Fruit fly (Drosophila melanogaster) whole organism, embryonic: Measurements from ENCODE around the gene Mtr3.

ENCODE experiments used
- BtbVII ChIP-seq: fragments of 200-800 bp; sonication (Bioruptor generic); optimal IDR thresholded peaks from 3 replicates; lab custom pipeline; 2017; ENCODE audit warnings: missing biosample characterization, mild to moderate bottlenecking, missing genetic modification characterization
- CG10321 ChIP-seq: fragments of 200-800 bp; sonication (Bioruptor generic); IDR thresholded peaks from 2 replicates; pipeline ENCODE4 v1.3.6; 2022; ENCODE audit warnings: missing biosample characterization, missing genetic modification characterization
- CG10366 ChIP-seq: fragments of 200-800 bp; sonication (Bioruptor generic); IDR thresholded peaks from 2 replicates; pipeline ENCODE4 v1.3.6; 2022; ENCODE audit warnings: missing biosample characterization, missing genetic modification characterization
- CG10979 ChIP-seq: fragments of 200-800 bp; sonication (Bioruptor generic); optimal IDR thresholded peaks from 2 replicates; lab custom pipeline; 2018; ENCODE audit warnings: missing biosample characterization, mild to moderate bottlenecking, missing genetic modification characterization, moderate library complexity
- CG12104 ChIP-seq: fragments of 200-800 bp; sonication (Bioruptor generic); optimal IDR thresholded peaks from 3 replicates; lab custom pipeline; 2016; ENCODE audit warnings: missing biosample characterization, missing genetic modification characterization
- CG12659 ChIP-seq: fragments of 200-800 bp; sonication (Bioruptor generic); optimal IDR thresholded peaks from 3 replicates; lab custom pipeline; 2017; ENCODE audit warnings: mild to moderate bottlenecking, missing biosample characterization, missing genetic modification reagents, missing genetic modification characterization
- CG14014 ChIP-seq: fragments of 200-800 bp; sonication (Bioruptor generic); IDR thresholded peaks from 2 replicates; pipeline ENCODE4 v1.3.6; 2022; ENCODE audit warnings: missing biosample characterization, missing genetic modification characterization
- CG14710 ChIP-seq: fragments of 200-800 bp; sonication (Bioruptor generic); optimal IDR thresholded peaks from 3 replicates; lab custom pipeline; 2019; ENCODE audit warnings: missing biosample characterization, mild to moderate bottlenecking, missing genetic modification characterization, moderate library complexity
- CG14965 ChIP-seq: fragments of 200-800 bp; sonication (Bioruptor generic); optimal IDR thresholded peaks from 2 replicates; lab custom pipeline; 2016; ENCODE audit warnings: missing biosample characterization, missing genetic modification characterization, borderline replicate concordance
- CG17612 ChIP-seq: fragments of 200-800 bp; sonication (Bioruptor generic); IDR thresholded peaks from 2 replicates; pipeline ENCODE4 v1.3.6; 2022; ENCODE audit warnings: missing biosample characterization, missing genetic modification characterization
- CG17829 ChIP-seq: fragments of 200-800 bp; optimal IDR thresholded peaks from 2 replicates; lab custom pipeline; 2019; ENCODE audit warnings: missing biosample characterization, mild to moderate bottlenecking, missing genetic modification characterization, moderate library complexity
- CG17912 ChIP-seq: fragments of 200-800 bp; sonication (Bioruptor generic); optimal IDR thresholded peaks from 2 replicates; lab custom pipeline; 2018; ENCODE audit warnings: missing biosample characterization, mild to moderate bottlenecking, missing genetic modification characterization
- CG18011 ChIP-seq: fragments of 200-800 bp; sonication (Bioruptor generic); optimal IDR thresholded peaks from 2 replicates; lab custom pipeline; 2017; ENCODE audit warnings: missing biosample characterization, missing genetic modification characterization, mild to moderate bottlenecking, moderate library complexity, missing genotype
- CG30403 ChIP-seq: fragments of 200-800 bp; sonication (Bioruptor generic); optimal IDR thresholded peaks from 3 replicates; lab custom pipeline; 2016; ENCODE audit warnings: missing biosample characterization, missing genetic modification characterization
- CG3726 ChIP-seq: fragments of 200-800 bp; sonication (Bioruptor generic); IDR thresholded peaks from 3 replicates; pipeline ENCODE4, ENCODE4 v1.3.6; 2022; ENCODE audit warnings: missing biosample characterization, missing genetic modification characterization
- CG4328 ChIP-seq: fragments of 200-800 bp; sonication (Bioruptor generic); optimal IDR thresholded peaks from 3 replicates; lab custom pipeline; 2017; ENCODE audit warnings: missing biosample characterization, missing genetic modification reagents, missing genetic modification characterization
- CG6254 ChIP-seq: fragments of 200-800 bp; sonication (Bioruptor generic); optimal IDR thresholded peaks from 3 replicates; lab custom pipeline; 2017; ENCODE audit warnings: mild to moderate bottlenecking, missing biosample characterization, missing genetic modification reagents, missing genetic modification characterization
- CG6654 ChIP-seq: fragments of 200-800 bp; sonication (Bioruptor generic); optimal IDR thresholded peaks from 2 replicates; lab custom pipeline; 2017; ENCODE audit warnings: missing biosample characterization, mild to moderate bottlenecking, missing genetic modification characterization
- CG9797 ChIP-seq: fragments of 200-800 bp; sonication (Bioruptor generic); optimal IDR thresholded peaks from 3 replicates; lab custom pipeline; 2018; ENCODE audit warnings: missing biosample characterization, mild to moderate bottlenecking, missing genetic modification characterization
- D19A ChIP-seq: fragments of 200-800 bp; optimal IDR thresholded peaks from 3 replicates; lab custom pipeline; 2019; ENCODE audit warnings: missing biosample characterization, mild to moderate bottlenecking, missing genetic modification characterization, moderate library complexity
- ERR ChIP-seq: fragments of 200-800 bp; sonication (Bioruptor generic); optimal IDR thresholded peaks from 2 replicates; lab custom pipeline; 2016; ENCODE audit warnings: missing biosample characterization, missing genetic modification characterization
- Elba2 ChIP-seq: fragments of 200-800 bp; sonication (Bioruptor generic); optimal IDR thresholded peaks from 3 replicates; lab custom pipeline; 2016; ENCODE audit warnings: missing biosample characterization, missing genetic modification characterization
- Hsf ChIP-seq: fragments of 200-800 bp; sonication (Bioruptor generic); optimal IDR thresholded peaks from 3 replicates; lab custom pipeline; 2016; ENCODE audit warnings: missing biosample characterization, missing genetic modification characterization
- Meics ChIP-seq: fragments of 200-800 bp; sonication (Bioruptor generic); optimal IDR thresholded peaks from 2 replicates; lab custom pipeline; 2017; ENCODE audit warnings: missing biosample characterization, mild to moderate bottlenecking, missing genetic modification characterization
- NFAT ChIP-seq: fragments of 200-800 bp; sonication (Bioruptor generic); IDR thresholded peaks from 2 replicates; pipeline ENCODE4 v1.3.6; 2022; ENCODE audit warnings: missing biosample characterization, missing genetic modification characterization
- Scr ChIP-seq: fragments of 200-800 bp; sonication (Bioruptor generic); IDR thresholded peaks from 2 replicates; pipeline ENCODE4 v1.3.6; 2022; ENCODE audit warnings: missing biosample characterization, missing genetic modification characterization; ENCODE audit not compliant: partially characterized antibody
- YL-1 ChIP-seq: fragments of 200-800 bp; sonication (Bioruptor generic); optimal IDR thresholded peaks from 3 replicates; lab custom pipeline; 2017; ENCODE audit warnings: missing biosample characterization, mild to moderate bottlenecking, missing genetic modification characterization
- ci ChIP-seq: fragments of 200-800 bp; sonication (Bioruptor generic); IDR thresholded peaks from 3 replicates; pipeline ENCODE4 v1.3.6; 2022; ENCODE audit warnings: missing biosample characterization, missing genetic modification characterization
- esg ChIP-seq: fragments of 200-800 bp; sonication (Bioruptor generic); conservative IDR thresholded peaks from 2 replicates; pipeline ENCODE4 v1.3.6; 2022; ENCODE audit warnings: missing biosample characterization, missing genetic modification characterization
- exex ChIP-seq: fragments of 200-800 bp; sonication (Bioruptor generic); optimal IDR thresholded peaks from 4 replicates; lab custom pipeline; 2018; ENCODE audit warnings: missing biosample characterization, mild to moderate bottlenecking, missing genetic modification characterization, moderate library complexity
- fru ChIP-seq: fragments of >200 bp; optimal IDR thresholded peaks from 2 replicates; lab custom pipeline; 2017
- gcm ChIP-seq: fragments of 200-800 bp; sonication (Bioruptor generic); optimal IDR thresholded peaks from 2 replicates; lab custom pipeline; 2019; ENCODE audit warnings: missing biosample characterization, mild to moderate bottlenecking, missing genetic modification characterization, moderate library complexity
- hkb ChIP-seq, 2 experiments: fragments of 200-800 bp in 1 of 2; fragments of >200 bp in 1 of 2; sonication (Bioruptor generic) in 1 of 2; IDR thresholded peaks in 1 of 2; optimal IDR thresholded peaks in 1 of 2; 2 replicates each; pipeline versions ENCODE4 v1.3.6 to Lab custom; 2017 to 2022; ENCODE audit warnings: missing biosample characterization in 1 of 2, missing genetic modification characterization in 1 of 2
- kni ChIP-seq: fragments of 200-800 bp; sonication (Bioruptor generic); optimal IDR thresholded peaks from 3 replicates; lab custom pipeline; 2017; ENCODE audit warnings: mild to moderate bottlenecking, missing biosample characterization, missing genetic modification reagents, missing genetic modification characterization
- lilli ChIP-seq: fragments of 200-800 bp; sonication (Bioruptor generic); optimal IDR thresholded peaks from 3 replicates; lab custom pipeline; 2016; ENCODE audit warnings: missing biosample characterization, missing genetic modification characterization
- mirr ChIP-seq: fragments of 200-800 bp; sonication (Bioruptor generic); optimal IDR thresholded peaks from 3 replicates; lab custom pipeline; 2018; ENCODE audit warnings: missing biosample characterization, mild to moderate bottlenecking, missing genetic modification characterization
- mld ChIP-seq: fragments of 200-800 bp; sonication (Bioruptor generic); IDR thresholded peaks from 3 replicates; pipeline ENCODE4 v1.3.6; 2022; ENCODE audit warnings: missing biosample characterization, missing genetic modification characterization; ENCODE audit not compliant: partially characterized antibody
- oc ChIP-seq: fragments of 200-800 bp; sonication (Bioruptor generic); optimal IDR thresholded peaks from 2 replicates; lab custom pipeline; 2018; ENCODE audit warnings: missing biosample characterization, mild to moderate bottlenecking, missing genetic modification characterization, moderate library complexity
- pan ChIP-seq, 4 experiments: fragments of >200 bp in 3 of 4; fragments of 200-800 bp in 1 of 4; sonication (Bioruptor generic) in 1 of 4; optimal IDR thresholded peaks in 3 of 4; IDR thresholded peaks in 1 of 4; 2 replicates each; pipeline versions ENCODE4 v1.3.6 to Lab custom; 2017 to 2022; ENCODE audit warnings: missing biosample characterization in 2 of 4, missing genetic modification characterization in 2 of 4, mixed read lengths in 1 of 4
- phol ChIP-seq: fragments of 200-800 bp; sonication (Bioruptor generic); optimal IDR thresholded peaks from 3 replicates; lab custom pipeline; 2018; ENCODE audit warnings: missing biosample characterization, mild to moderate bottlenecking, missing genetic modification characterization, moderate library complexity
- pita ChIP-seq: fragments of 200-800 bp; sonication (Bioruptor generic); optimal IDR thresholded peaks from 2 replicates; lab custom pipeline; 2017; ENCODE audit warnings: missing biosample characterization, mild to moderate bottlenecking, missing genetic modification characterization
- pros ChIP-seq: fragments of 200-800 bp; sonication (Bioruptor generic); optimal IDR thresholded peaks from 3 replicates; lab custom pipeline; 2019; ENCODE audit warnings: missing biosample characterization, mild to moderate bottlenecking, missing genetic modification characterization, moderate library complexity
- schlank ChIP-seq: fragments of 200-800 bp; sonication (Bioruptor generic); optimal IDR thresholded peaks from 2 replicates; lab custom pipeline; 2018; ENCODE audit warnings: missing biosample characterization, mild to moderate bottlenecking, missing genetic modification characterization
- sim ChIP-seq: fragments of 200-800 bp; sonication (Bioruptor generic); IDR thresholded peaks from 2 replicates; pipeline ENCODE4 v1.3.6; 2022; ENCODE audit warnings: missing biosample characterization, missing genetic modification characterization
- sqz ChIP-seq: fragments of 200-800 bp; sonication (Bioruptor generic); optimal IDR thresholded peaks from 3 replicates; lab custom pipeline; 2018; ENCODE audit warnings: missing biosample characterization, mild to moderate bottlenecking, missing genetic modification characterization
- tup ChIP-seq: fragments of 200-800 bp; sonication (Bioruptor generic); optimal IDR thresholded peaks from 2 replicates; lab custom pipeline; 2016; ENCODE audit warnings: missing biosample characterization, mild to moderate bottlenecking, missing genetic modification characterization, moderate library complexity
- zen2 ChIP-seq: fragments of 200-800 bp; sonication (Bioruptor generic); IDR thresholded peaks from 3 replicates; pipeline ENCODE4 v1.3.6; 2022; ENCODE audit warnings: missing biosample characterization, missing genetic modification characterization; ENCODE audit not compliant: partially characterized antibody

Mtr3 gene

dm6 chr3L:19896892-19897684, 16.4 kb downstream of the Mtr3 start (continued):
- TF ChIP-seq CG14965 (GFP tag; lab: Kevin White, UChicago) = no peak
- TF ChIP-seq CG9797 (GFP tag; lab: Kevin White, UChicago) = no peak
- 0 out of 2 replicates have a peak, but pooled peaks have one; percentile 15 for TF ChIP-seq esg (GFP tag; lab: Robert Waterston, UW)
- peak; percentile 11 for TF ChIP-seq CG4328 (GFP tag; lab: Kevin White, UChicago)
- peak; percentile 23 for TF ChIP-seq CG17829 (tag; lab: Kevin White, UChicago)
- TF ChIP-seq pan (optimal IDR thresholded peaks at IDR 0.05; lab: Kevin White, UChicago) = no peak
- no peak for TF ChIP-seq pan (GFP tag; optimal IDR thresholded peaks at IDR 0.05 in 1 of 2, IDR thresholded peaks at IDR 0.05 in 1 of 2)
- peak; percentile 94 for TF ChIP-seq CG18011
- no peak for TF ChIP-seq CG3726 (GFP tag; lab: Robert Waterston, UW)
- peak; percentile 70 for TF ChIP-seq CG12659 (GFP tag; lab: Kevin White, UChicago)
- TF ChIP-seq NFAT = peak; percentile 9; the same call in 1 of the 2 replicates
- TF ChIP-seq exex (tag; lab: Kevin White, UChicago) = peak; percentile 12
- no peak for TF ChIP-seq sim
- no peak for TF ChIP-seq gcm (GFP tag; lab: Kevin White, UChicago)
- no peak for TF ChIP-seq tup (GFP tag; lab: Kevin White, UChicago)
- TF ChIP-seq schlank = no peak
- TF ChIP-seq pita (GFP tag; lab: Kevin White, UChicago) = no peak
- TF ChIP-seq lilli (GFP tag; lab: Kevin White, UChicago) = peak; percentile 45
- TF ChIP-seq oc (tag; lab: Kevin White, UChicago) = no peak
- no peak for TF ChIP-seq CG10366 (GFP tag; lab: Robert Waterston, UW)
- TF ChIP-seq Scr (GFP tag; lab: Robert Waterston, UW) = 0 out of 2 replicates have a peak, but pooled peaks have one; percentile 15
- peak; percentile 5 for TF ChIP-seq Meics (GFP tag; lab: Kevin White, UChicago)
- TF ChIP-seq BtbVII (GFP tag; lab: Kevin White, UChicago) = peak; percentile 10
- TF ChIP-seq CG30403 = peak; percentile 3
- no peak for TF ChIP-seq hkb (optimal IDR thresholded peaks at IDR 0.05; lab: Kevin White, UChicago)
- no peak for TF ChIP-seq hkb (GFP tag; IDR thresholded peaks at IDR 0.05; lab: Robert Waterston, UW)
- no peak for TF ChIP-seq CG14710 (tag; lab: Kevin White, UChicago)
- no peak for TF ChIP-seq D19A (tag; lab: Kevin White, UChicago)
- TF ChIP-seq phol = peak; percentile 32
- peak; percentile 15 for TF ChIP-seq Hsf (GFP tag; lab: Kevin White, UChicago)
- TF ChIP-seq CG12104 (GFP tag; lab: Kevin White, UChicago) = peak; percentile 20
- TF ChIP-seq CG6254 = peak; percentile 7
- no peak for TF ChIP-seq ci (GFP tag; lab: Robert Waterston, UW)
- TF ChIP-seq CG17612 (GFP tag; lab: Robert Waterston, UW) = no peak
- TF ChIP-seq CG14014 (GFP tag; lab: Robert Waterston, UW) = no peak
- no peak for TF ChIP-seq CG17912 (GFP tag; lab: Kevin White, UChicago)
- TF ChIP-seq CG10979 (tag; lab: Kevin White, UChicago) = no peak

dm6 chr3L:19896280-19896891, 17.1 kb downstream of the Mtr3 start:
- TF ChIP-seq mirr (GFP tag; lab: Kevin White, UChicago) (peak; percentile 20), CG10321 (GFP tag; lab: Robert Waterston, UW) (peak; percentile 5; the same call in 1 of the 2 replicates), YL-1 (GFP tag; lab: Kevin White, UChicago) (no peak), mld (GFP tag; lab: Robert Waterston, UW) (no peak), pros (GFP tag; lab: Kevin White, UChicago) (peak; percentile 45), kni (GFP tag; lab: Kevin White, UChicago) (peak; percentile 39), Elba2 (GFP tag; lab: Kevin White, UChicago) (peak; percentile 10), fru (lab: Kevin White, UChicago) (peak; percentile 39), sqz (no peak), CG6654 (no peak), zen2 (GFP tag; lab: Robert Waterston, UW) (peak; percentile 11; the same call in 1 of the 3 replicates), ERR (GFP tag; lab: Kevin White, UChicago) (no peak)
